Worm (Caenorhabditis elegans) whole organism, L1 larva: ENCODE measurements around the gene gas-1.

Experiments
- C04F5.9 ChIP-seq: sonication (generic microtip); optimal IDR thresholded peaks from 2 replicates; lab custom pipeline; 2016; ENCODE audit warnings: missing genetic modification characterization, missing compliant biosample characterization
- F16B12.6 ChIP-seq: fragments of 150-350 bp; optimal IDR thresholded peaks from 2 replicates; lab custom pipeline; 2014; ENCODE audit warnings: missing biosample characterization, missing genetic modification characterization
- alr-1 ChIP-seq: fragments of 200-800 bp; sonication (Bioruptor generic); optimal IDR thresholded peaks from 2 replicates; lab custom pipeline; 2018; ENCODE audit warnings: borderline replicate concordance, mild to moderate bottlenecking, missing genetic modification characterization, missing compliant biosample characterization
- ceh-63 ChIP-seq: fragments of 200-800 bp; sonication (Bioruptor generic); optimal IDR thresholded peaks from 2 replicates; lab custom pipeline; 2018; ENCODE audit warnings: mild to moderate bottlenecking, missing genetic modification characterization, missing compliant biosample characterization
- ceh-90 ChIP-seq: sonication (generic microtip); optimal IDR thresholded peaks from 2 replicates; lab custom pipeline; 2016; ENCODE audit warnings: missing genetic modification characterization, missing compliant biosample characterization
- efl-1 ChIP-seq, 4 experiments: fragments of 150-350 bp; optimal IDR thresholded peaks in 3 of 4; peaks in 1 of 4; 1 replicate in 1 of 4; 2 replicates in 3 of 4; lab custom pipeline; 2014; ENCODE audit warnings: missing biosample characterization in 2 of 4, missing genetic modification characterization in 2 of 4, missing genetic modification reagents in 2 of 4
- elt-2 ChIP-seq: sonication (generic microtip); optimal IDR thresholded peaks from 2 replicates; lab custom pipeline; 2016; ENCODE audit warnings: missing genetic modification characterization, mild to moderate bottlenecking, inconsistent platforms, missing compliant biosample characterization, missing genetic modification reagents
- fkh-10 ChIP-seq: sonication (generic microtip); optimal IDR thresholded peaks from 2 replicates; lab custom pipeline; 2017; ENCODE audit warnings: missing biosample characterization, missing genetic modification reagents, missing genetic modification characterization
- fos-1 ChIP-seq: fragments of 150-350 bp; optimal IDR thresholded peaks from 2 replicates; lab custom pipeline; 2014; ENCODE audit warnings: missing biosample characterization, missing genetic modification characterization
- hlh-17 ChIP-seq: fragments of 200-800 bp; sonication (Bioruptor generic); optimal IDR thresholded peaks from 2 replicates; lab custom pipeline; 2018; ENCODE audit warnings: missing genetic modification characterization, mild to moderate bottlenecking, missing compliant biosample characterization, moderate library complexity, borderline replicate concordance
- hpl-2 ChIP-seq: fragments of 150-350 bp; optimal IDR thresholded peaks from 2 replicates; lab custom pipeline; 2014; ENCODE audit warnings: missing biosample characterization, missing genetic modification reagents, missing genetic modification characterization
- lin-13 ChIP-seq: fragments of 150-350 bp; optimal IDR thresholded peaks from 2 replicates; lab custom pipeline; 2014; ENCODE audit warnings: missing biosample characterization, missing genetic modification reagents, missing genetic modification characterization
- lin-35 ChIP-seq, 2 experiments: fragments of 150-350 bp; optimal IDR thresholded peaks; 2 replicates each; lab custom pipeline; 2014; ENCODE audit warnings: missing biosample characterization in 2 of 2, missing genetic modification characterization in 2 of 2, missing genetic modification reagents in 2 of 2
- mef-2 ChIP-seq: fragments of 150-350 bp; optimal IDR thresholded peaks from 2 replicates; lab custom pipeline; 2014; ENCODE audit warnings: missing biosample characterization, missing genetic modification characterization
- nhr-12 ChIP-seq: sonication (generic microtip); optimal IDR thresholded peaks from 2 replicates; lab custom pipeline; 2017; ENCODE audit warnings: missing biosample characterization, missing genetic modification characterization
- nhr-20 ChIP-seq: sonication (generic microtip); optimal IDR thresholded peaks from 2 replicates; lab custom pipeline; 2016; ENCODE audit warnings: mild to moderate bottlenecking, missing genetic modification characterization, missing compliant biosample characterization
- nhr-28 ChIP-seq: fragments of 150-350 bp; optimal IDR thresholded peaks from 2 replicates; lab custom pipeline; 2014; ENCODE audit warnings: missing biosample characterization, missing genetic modification characterization
- nhr-71 ChIP-seq: sonication (generic microtip); optimal IDR thresholded peaks from 2 replicates; lab custom pipeline; 2016; ENCODE audit warnings: mild to moderate bottlenecking, missing genetic modification characterization, moderate library complexity, missing compliant biosample characterization
- nhr-76 ChIP-seq: sonication (generic microtip); optimal IDR thresholded peaks from 2 replicates; lab custom pipeline; 2017; ENCODE audit warnings: missing biosample characterization, missing genetic modification characterization
- nhr-84 ChIP-seq: sonication (generic microtip); optimal IDR thresholded peaks from 2 replicates; lab custom pipeline; 2017; ENCODE audit warnings: missing biosample characterization, missing genetic modification characterization
- nhr-85 ChIP-seq: sonication (generic microtip); peaks from one replicate; lab custom pipeline; 2016; ENCODE audit warnings: missing genetic modification characterization, inconsistent platforms, missing compliant biosample characterization
- pax-3 ChIP-seq: fragments of 200-800 bp; sonication (Bioruptor generic); optimal IDR thresholded peaks from 2 replicates; lab custom pipeline; 2018; ENCODE audit warnings: mild to moderate bottlenecking, missing genetic modification characterization, moderate library complexity, missing compliant biosample characterization
- skn-1 ChIP-seq: fragments of 150-350 bp; optimal IDR thresholded peaks from 2 replicates; lab custom pipeline; 2014; ENCODE audit warnings: missing biosample characterization, missing genetic modification characterization
- snpc-4 ChIP-seq: fragments of 150-350 bp; optimal IDR thresholded peaks from 2 replicates; lab custom pipeline; 2014; ENCODE audit warnings: missing biosample characterization, missing genetic modification characterization
- sox-4 ChIP-seq: sonication (generic microtip); optimal IDR thresholded peaks from 2 replicates; lab custom pipeline; 2016; ENCODE audit warnings: missing genetic modification characterization, missing compliant biosample characterization
- sptf-1 ChIP-seq: fragments of 150-350 bp; optimal IDR thresholded peaks from 2 replicates; lab custom pipeline; 2014; ENCODE audit warnings: missing biosample characterization, missing genetic modification characterization
- tlp-1 ChIP-seq: fragments of 150-350 bp; optimal IDR thresholded peaks from 2 replicates; lab custom pipeline; 2014; ENCODE audit warnings: missing biosample characterization, missing genetic modification characterization
- unc-30 ChIP-seq: sonication (generic microtip); optimal IDR thresholded peaks from 2 replicates; lab custom pipeline; 2017; ENCODE audit warnings: missing biosample characterization, missing genetic modification characterization
- zag-1 ChIP-seq: fragments of 150-350 bp; optimal IDR thresholded peaks from 2 replicates; lab custom pipeline; 2014; ENCODE audit warnings: missing biosample characterization, missing genetic modification characterization
- zip-4 ChIP-seq: fragments of 200-800 bp; sonication (Bioruptor generic); optimal IDR thresholded peaks from 2 replicates; lab custom pipeline; 2018; ENCODE audit warnings: mild to moderate bottlenecking, missing genetic modification characterization, moderate library complexity, missing compliant biosample characterization

gas-1 gene

ce11 chrX:15598661-15599384 lies 8.6 kb upstream of the gas-1 start:
- TF ChIP-seq efl-1 (optimal IDR thresholded peaks at IDR 0.05; lab: Kevin White, UChicago) (no peak), efl-1 (GFP tag; optimal IDR thresholded peaks at IDR 0.05 in 1 of 2; lab: Kevin White, UChicago) (peak in 1 of 2 experiments; percentile 67), unc-30 (no peak), lin-35 (GFP tag; optimal IDR thresholded peaks at IDR 0.05; lab: Kevin White, UChicago) (peak in 1 of 2 experiments; percentile 23), elt-2 (tag; lab: Kevin White, UChicago) (peak; percentile 79)
- TF ChIP-seq, all 84 proteins: peak for 3

- TF ChIP-seq nhr-20 (tag; lab: Kevin White, UChicago) (no peak), skn-1 (no peak), lin-35 (GFP tag; optimal IDR thresholded peaks at IDR 0.05; lab: Kevin White, UChicago) (no peak), fkh-10 (GFP tag; lab: Kevin White, UChicago) (no peak), mef-2 (tag; lab: Kevin White, UChicago) (no peak), nhr-84 (no peak), sox-4 (tag; lab: Kevin White, UChicago) (no peak), lin-13 (GFP tag; lab: Kevin White, UChicago) (no peak), F16B12.6 (tag; lab: Kevin White, UChicago) (no peak), nhr-28 (tag; lab: Kevin White, UChicago) (no peak), fos-1 (tag; lab: Kevin White, UChicago) (no peak), nhr-76 (tag; lab: Kevin White, UChicago) (no peak), C04F5.9 (tag; lab: Kevin White, UChicago) (no peak), alr-1 (tag; lab: Kevin White, UChicago) (no peak), zag-1 (no peak), tlp-1 (tag; lab: Kevin White, UChicago) (no peak), zip-4 (GFP tag; lab: Kevin White, UChicago) (no peak)
- TF ChIP-seq, all 84 proteins: peak for 0
These were observed 6.9 kb upstream of the gas-1 start, which contains the start of gene K09A9.8 for ce11 chrX:15597077-15597476. Gene K09A9.8 (minus strand): TSS chrX:15597177.

ce11 chrX:15594019-15594418 lies 3.8 kb upstream of the gas-1 start:
- TF ChIP-seq hlh-17 (GFP tag; lab: Kevin White, UChicago): no peak
- TF ChIP-seq, all 84 proteins: peak for 0

ce11 chrX:15593366-15593765 lies 3.2 kb upstream of the gas-1 start:
- TF ChIP-seq nhr-85 (tag; lab: Kevin White, UChicago): no peak
- no peak for TF ChIP-seq ceh-63 (GFP tag; lab: Kevin White, UChicago)
- TF ChIP-seq sptf-1 (tag; lab: Kevin White, UChicago): no peak
- TF ChIP-seq nhr-12 (tag; lab: Kevin White, UChicago): no peak
- TF ChIP-seq ceh-90 (tag; lab: Kevin White, UChicago): no peak
- TF ChIP-seq hpl-2 (GFP tag; lab: Kevin White, UChicago): no peak
- no peak for TF ChIP-seq pax-3 (tag; lab: Kevin White, UChicago)

- TF ChIP-seq ceh-63 (GFP tag; lab: Kevin White, UChicago) (no peak), nhr-71 (no peak)
- TF ChIP-seq, all 84 proteins: peak for 0
These were observed 871 bp upstream of the gas-1 start, which contains the start of gene usp-33 for ce11 chrX:15591068-15591467. Gene usp-33 (plus strand): TSS chrX:15591368.

ce11 chrX:15586192-15586591 lies 4.0 kb downstream of the gas-1 start:
- TF ChIP-seq snpc-4 (peak; percentile 30), unc-30 (no peak)
